Worm (Caenorhabditis elegans): ENCODE data around the gene W05B10.3.

The W05B10.3 gene

DNA sequence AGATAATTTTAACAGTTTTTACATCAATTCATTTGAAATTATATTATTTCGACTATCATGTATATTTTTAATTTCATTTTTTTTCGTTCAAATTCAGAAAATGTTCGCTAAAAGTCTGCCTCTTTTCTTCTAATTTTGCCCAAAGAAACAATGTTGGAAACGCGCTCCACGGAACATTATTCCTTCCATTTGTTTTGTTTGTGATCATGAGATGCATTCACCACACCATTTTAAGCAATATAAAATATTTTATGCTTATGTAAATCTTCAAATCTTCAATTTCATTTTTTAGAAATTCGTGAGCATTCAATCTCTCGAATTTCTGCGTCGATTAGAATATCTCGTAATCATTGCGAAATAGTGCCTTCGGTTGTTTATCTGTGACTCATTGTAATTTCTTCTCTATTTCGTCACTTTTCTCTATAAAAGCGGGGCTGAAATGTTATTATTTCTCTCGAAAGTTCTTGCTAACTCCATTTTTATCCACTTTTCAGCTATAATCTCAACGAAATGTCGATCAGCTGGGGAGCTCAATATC, 35.9 kb upstream of the W05B10.3 start, which contains the start of gene istr-1:
TSS of gene istr-1 (plus strand) at position 495 of the 538 bp plus-strand sequence.
- TF ChIP-seq nhr-71 (tag; optimal IDR thresholded peaks at IDR 0.05) (peak; percentile 33), sup-37 (GFP tag; optimal IDR thresholded peaks at IDR 0.05) (no peak), ceh-8 (GFP tag; optimal IDR thresholded peaks at IDR 0.05) (no peak), rnt-1 (tag; optimal IDR thresholded peaks at IDR 0.05) (no peak), ceh-88 (GFP tag; IDR thresholded peaks at IDR 0.05) (no peak), ceh-90 (tag; optimal IDR thresholded peaks at IDR 0.05) (no peak), aha-1 (tag; optimal IDR thresholded peaks at IDR 0.05) (no peak), ces-1 (GFP tag; optimal IDR thresholded peaks at IDR 0.05) (no peak), mep-1 (tag; optimal IDR thresholded peaks at IDR 0.05) (peak; percentile 35), lir-3 (tag; optimal IDR thresholded peaks at IDR 0.05; ENCODE audit: poor library complexity) (no peak), dsc-1 (tag; optimal IDR thresholded peaks at IDR 0.05) (peak; percentile 5), unc-130 (tag; optimal IDR thresholded peaks at IDR 0.05) (no peak), jun-1 (tag; optimal IDR thresholded peaks at IDR 0.05) (no peak), C16A3.4 (tag; optimal IDR thresholded peaks at IDR 0.05) (no peak), snpc-4 (tag; optimal IDR thresholded peaks at IDR 0.05) (peak; percentile 16), nhr-85 (tag) (no peak), unc-86 (tag; optimal IDR thresholded peaks at IDR 0.05) (no peak), nhr-90 (tag; optimal IDR thresholded peaks at IDR 0.05; ENCODE audit: poor library complexity) (no peak), nhr-20 (tag; optimal IDR thresholded peaks at IDR 0.05) (no peak), nhr-76 (tag; optimal IDR thresholded peaks at IDR 0.05) (no peak), lin-14 (GFP tag; optimal IDR thresholded peaks at IDR 0.05) (peak; percentile 53), nhr-84 (tag; optimal IDR thresholded peaks at IDR 0.05) (no peak), xbp-1 (tag; optimal IDR thresholded peaks at IDR 0.05) (no peak), blmp-1 (tag; optimal IDR thresholded peaks at IDR 0.05) (no peak), nhr-237 (tag; optimal IDR thresholded peaks at IDR 0.05) (no peak), pqm-1 (tag; optimal IDR thresholded peaks at IDR 0.05) (no peak), alr-1 (tag; optimal IDR thresholded peaks at IDR 0.05; ENCODE audit: borderline replicate concordance) (no peak), ceh-82 (tag; optimal IDR thresholded peaks at IDR 0.05) (peak in 1 of 3 experiments; percentile 16), mdl-1 (tag; optimal IDR thresholded peaks at IDR 0.05) (no peak), nhr-28 (tag; optimal IDR thresholded peaks at IDR 0.05) (no peak), ztf-4 (tag; optimal IDR thresholded peaks at IDR 0.05) (no peak), egl-27 (tag; optimal IDR thresholded peaks at IDR 0.05) (no peak), hlh-17 (GFP tag; optimal IDR thresholded peaks at IDR 0.05; ENCODE audit: borderline replicate concordance) (no peak), isw-1 (GFP tag; IDR thresholded peaks at IDR 0.05) (no peak), tbx-2 (tag; optimal IDR thresholded peaks at IDR 0.05) (no peak), snu-23 (GFP tag; optimal IDR thresholded peaks at IDR 0.05) (no peak), egl-13 (tag; optimal IDR thresholded peaks at IDR 0.05) (no peak), fos-1 (tag; optimal IDR thresholded peaks at IDR 0.05) (peak; percentile 49), elt-3 (tag; optimal IDR thresholded peaks at IDR 0.05) (no peak), lsy-2 (tag; optimal IDR thresholded peaks at IDR 0.05) (peak in 1 of 2 experiments; percentile 33), fkh-10 (GFP tag; optimal IDR thresholded peaks at IDR 0.05) (no peak), F16B12.6 (tag; optimal IDR thresholded peaks at IDR 0.05) (no peak), grh-1 (GFP tag; IDR thresholded peaks at IDR 0.05) (no peak), dpl-1 (GFP tag; optimal IDR thresholded peaks at IDR 0.05) (peak in 2 of 3 experiments; percentile 7 to 51), lin-35 (GFP tag; optimal IDR thresholded peaks at IDR 0.05) (peak; percentile 33 to 52), zip-4 (GFP tag; optimal IDR thresholded peaks at IDR 0.05) (peak; percentile 72), nhr-11 (tag; optimal IDR thresholded peaks at IDR 0.05) (no peak), unc-62 (GFP tag; optimal IDR thresholded peaks at IDR 0.05) (no peak), nhr-77 (tag; optimal IDR thresholded peaks at IDR 0.05) (no peak), hpl-2 (GFP tag; optimal IDR thresholded peaks at IDR 0.05) (no peak), ama-1 (optimal IDR thresholded peaks at IDR 0.05) (no peak), swsn-7 (tag; optimal IDR thresholded peaks at IDR 0.05) (no peak), sox-4 (tag; optimal IDR thresholded peaks at IDR 0.05) (no peak), ets-5 (GFP tag; IDR thresholded peaks at IDR 0.05) (no peak)

All from whole organism, L1 larva.